Worm (Caenorhabditis elegans) whole organism, late embryonic: Measurements from ENCODE around the gene msp-32.
"Not testable (repeated sequence)": the region's sequence is repeated elsewhere in the genome, so short reads cannot be mapped to it uniquely, and the experiment has no call there.

Experiments used
- C08G9.2 ChIP-seq: sonication (generic microtip); optimal IDR thresholded peaks from 2 replicates; lab custom pipeline; 2016; ENCODE audit warnings: mild to moderate bottlenecking, missing genetic modification characterization, moderate library complexity, missing compliant biosample characterization
- C38D4.7 ChIP-seq: fragments of 200-800 bp; sonication (Bioruptor generic); optimal IDR thresholded peaks from 2 replicates; lab custom pipeline; 2018; ENCODE audit warnings: mild to moderate bottlenecking, missing genetic modification characterization, moderate library complexity, missing compliant biosample characterization
- F13H6.1 ChIP-seq: sonication (generic microtip); optimal IDR thresholded peaks from 2 replicates; lab custom pipeline; 2016; ENCODE audit warnings: missing genetic modification characterization, missing compliant biosample characterization
- K02D7.2 ChIP-seq: sonication (generic microtip); optimal IDR thresholded peaks from 2 replicates; lab custom pipeline; 2017; ENCODE audit warnings: mild to moderate bottlenecking, missing genetic modification characterization, missing compliant biosample characterization
- K09A11.1 ChIP-seq: sonication (generic microtip); optimal IDR thresholded peaks from 2 replicates; lab custom pipeline; 2017; ENCODE audit warnings: antibody characterized with exemption, mild to moderate bottlenecking, missing genetic modification characterization, missing compliant biosample characterization; ENCODE audit not compliant: insufficient read depth
- T23F11.4 ChIP-seq: fragments of 200-800 bp; sonication (Bioruptor generic); optimal IDR thresholded peaks from 2 replicates; lab custom pipeline; 2018; ENCODE audit warnings: mild to moderate bottlenecking, missing genetic modification characterization, missing compliant biosample characterization
- Y22D7AL.16 ChIP-seq: sonication (generic microtip); optimal IDR thresholded peaks from 2 replicates; lab custom pipeline; 2016; ENCODE audit warnings: missing genetic modification characterization, missing compliant biosample characterization
- ahr-1 ChIP-seq: sonication (generic microtip); optimal IDR thresholded peaks from 2 replicates; lab custom pipeline; 2016; ENCODE audit warnings: missing genetic modification characterization, missing compliant biosample characterization
- ama-1 ChIP-seq: fragments of 150-350 bp; optimal IDR thresholded peaks from 2 replicates; lab custom pipeline; 2014
- ceh-14 ChIP-seq: sonication (generic microtip); optimal IDR thresholded peaks from 2 replicates; lab custom pipeline; 2016; ENCODE audit warnings: missing genotype, missing genetic modification characterization, missing compliant biosample characterization
- ceh-18 ChIP-seq: sonication (generic microtip); optimal IDR thresholded peaks from 2 replicates; lab custom pipeline; 2016; ENCODE audit warnings: missing genetic modification characterization, missing compliant biosample characterization
- ceh-19 ChIP-seq: fragments of 200-800 bp; sonication (Bioruptor generic); optimal IDR thresholded peaks from 2 replicates; lab custom pipeline; 2018; ENCODE audit warnings: mild to moderate bottlenecking, missing genetic modification characterization, missing compliant biosample characterization
- ceh-2 ChIP-seq: sonication (generic microtip); optimal IDR thresholded peaks from 2 replicates; lab custom pipeline; 2016; ENCODE audit warnings: missing genotype, missing genetic modification characterization, missing compliant biosample characterization
- ceh-30 ChIP-seq: fragments of 150-350 bp; optimal IDR thresholded peaks from 2 replicates; lab custom pipeline; 2014; ENCODE audit warnings: missing biosample characterization, missing genetic modification characterization
- ceh-31 ChIP-seq: sonication (generic microtip); optimal IDR thresholded peaks from 2 replicates; lab custom pipeline; 2016; ENCODE audit warnings: missing genetic modification characterization, missing compliant biosample characterization
- ceh-34 ChIP-seq: sonication (generic microtip); optimal IDR thresholded peaks from 2 replicates; lab custom pipeline; 2016; ENCODE audit warnings: mild to moderate bottlenecking, missing genetic modification characterization, missing compliant biosample characterization
- ceh-48 ChIP-seq: sonication (generic microtip); optimal IDR thresholded peaks from 2 replicates; lab custom pipeline; 2016; ENCODE audit warnings: missing genetic modification characterization, inconsistent platforms, missing compliant biosample characterization
- ceh-6 ChIP-seq: fragments of 200-800 bp; sonication (Bioruptor generic); optimal IDR thresholded peaks from 2 replicates; lab custom pipeline; 2018; ENCODE audit warnings: mild to moderate bottlenecking, missing genetic modification characterization, missing compliant biosample characterization
- dmd-4 ChIP-seq: sonication (generic microtip); optimal IDR thresholded peaks from 2 replicates; lab custom pipeline; 2016; ENCODE audit warnings: borderline replicate concordance, missing genetic modification characterization, missing compliant biosample characterization
- dve-1 ChIP-seq: sonication (generic microtip); optimal IDR thresholded peaks from 2 replicates; lab custom pipeline; 2017; ENCODE audit warnings: antibody characterized with exemption, mild to moderate bottlenecking, missing genetic modification characterization, missing compliant biosample characterization
- elt-2 ChIP-seq: sonication (generic microtip); optimal IDR thresholded peaks from 2 replicates; lab custom pipeline; 2016; ENCODE audit warnings: missing genetic modification reagents, missing genetic modification characterization, missing compliant biosample characterization
- elt-4 ChIP-seq: sonication (generic microtip); optimal IDR thresholded peaks from 2 replicates; lab custom pipeline; 2016; ENCODE audit warnings: missing genetic modification characterization, missing compliant biosample characterization
- ets-4 ChIP-seq: sonication (generic microtip); optimal IDR thresholded peaks from 2 replicates; lab custom pipeline; 2016; ENCODE audit warnings: missing genetic modification characterization, missing compliant biosample characterization
- eyg-1 ChIP-seq: sonication (generic microtip); optimal IDR thresholded peaks from 2 replicates; lab custom pipeline; 2016; ENCODE audit warnings: missing genotype, missing genetic modification characterization, missing compliant biosample characterization
- fax-1 ChIP-seq: sonication (generic microtip); optimal IDR thresholded peaks from 2 replicates; lab custom pipeline; 2016; ENCODE audit warnings: missing genotype, missing genetic modification characterization, missing compliant biosample characterization
- fkh-10 ChIP-seq: fragments of 150-350 bp; optimal IDR thresholded peaks from 2 replicates; lab custom pipeline; 2014; ENCODE audit warnings: missing biosample characterization, missing genetic modification reagents, missing genetic modification characterization
- gmeb-2 ChIP-seq: sonication (generic microtip); optimal IDR thresholded peaks from 2 replicates; lab custom pipeline; 2016; ENCODE audit warnings: missing genetic modification characterization, inconsistent platforms, missing compliant biosample characterization
- hlh-13 ChIP-seq: fragments of 200-800 bp; sonication (Bioruptor generic); optimal IDR thresholded peaks from 2 replicates; lab custom pipeline; 2018; ENCODE audit warnings: mild to moderate bottlenecking, missing genetic modification characterization, missing compliant biosample characterization
- hlh-15 ChIP-seq: sonication (generic microtip); optimal IDR thresholded peaks from 2 replicates; lab custom pipeline; 2016; ENCODE audit warnings: missing genetic modification characterization, missing compliant biosample characterization
- hlh-30 ChIP-seq: sonication (generic microtip); optimal IDR thresholded peaks from 2 replicates; lab custom pipeline; 2017; ENCODE audit warnings: antibody characterized with exemption, missing genetic modification characterization, missing compliant biosample characterization; ENCODE audit not compliant: insufficient read depth
- hlh-6 ChIP-seq: sonication (generic microtip); optimal IDR thresholded peaks from 2 replicates; lab custom pipeline; 2016; ENCODE audit warnings: missing genotype, missing genetic modification characterization, missing compliant biosample characterization
- hlh-8 ChIP-seq: sonication (generic microtip); optimal IDR thresholded peaks from 2 replicates; lab custom pipeline; 2016; ENCODE audit warnings: missing genotype, missing genetic modification characterization, missing compliant biosample characterization
- lim-6 ChIP-seq: sonication (generic microtip); optimal IDR thresholded peaks from 2 replicates; lab custom pipeline; 2016; ENCODE audit warnings: missing genetic modification characterization, missing compliant biosample characterization
- lin-11 ChIP-seq: fragments of 200-800 bp; sonication (Bioruptor generic); optimal IDR thresholded peaks from 2 replicates; lab custom pipeline; 2018; ENCODE audit warnings: mild to moderate bottlenecking, missing genetic modification characterization, missing compliant biosample characterization
- nhr-232 ChIP-seq: sonication (generic microtip); optimal IDR thresholded peaks from 2 replicates; lab custom pipeline; 2016; ENCODE audit warnings: missing genetic modification characterization, missing compliant biosample characterization
- npax-4 ChIP-seq: sonication (generic microtip); optimal IDR thresholded peaks from 2 replicates; lab custom pipeline; 2016; ENCODE audit warnings: missing genetic modification characterization, missing compliant biosample characterization
- odd-2 ChIP-seq: sonication (generic microtip); optimal IDR thresholded peaks from 2 replicates; lab custom pipeline; 2017; ENCODE audit warnings: antibody characterized with exemption, mild to moderate bottlenecking, missing genetic modification characterization, missing compliant biosample characterization
- pag-3 ChIP-seq: sonication (generic microtip); optimal IDR thresholded peaks from 2 replicates; lab custom pipeline; 2016; ENCODE audit warnings: missing compliant biosample characterization, missing genetic modification characterization, borderline replicate concordance
- rnt-1 ChIP-seq: sonication (generic microtip); optimal IDR thresholded peaks from 2 replicates; lab custom pipeline; 2016; ENCODE audit warnings: missing genetic modification characterization, missing compliant biosample characterization
- sox-4 ChIP-seq: sonication (generic microtip); optimal IDR thresholded peaks from 2 replicates; lab custom pipeline; 2017; ENCODE audit warnings: mild to moderate bottlenecking, missing genetic modification characterization, inconsistent platforms, missing compliant biosample characterization
- tbx-2 ChIP-seq: sonication (generic microtip); optimal IDR thresholded peaks from 2 replicates; lab custom pipeline; 2016; ENCODE audit warnings: missing genetic modification characterization, missing compliant biosample characterization
- tbx-7 ChIP-seq: sonication (generic microtip); optimal IDR thresholded peaks from 2 replicates; lab custom pipeline; 2016; ENCODE audit warnings: missing genotype, missing genetic modification characterization, missing compliant biosample characterization
- ttx-3 ChIP-seq: sonication (generic microtip); optimal IDR thresholded peaks from 2 replicates; lab custom pipeline; 2016; ENCODE audit warnings: missing genetic modification reagents, missing genetic modification characterization, missing compliant biosample characterization
- unc-3 ChIP-seq, 2 experiments: fragments of 200-800 bp in 1 of 2; sonication (Bioruptor generic) in 1 of 2; sonication (generic microtip) in 1 of 2; conservative IDR thresholded peaks in 1 of 2; optimal IDR thresholded peaks in 1 of 2; 2 replicates each; pipeline versions ENCODE4 v1.3.6 to Lab custom; 2016 to 2022; ENCODE audit warnings: missing compliant biosample characterization in 2 of 2, missing genetic modification characterization in 2 of 2, missing genetic modification reagents in 1 of 2
- unc-42 ChIP-seq: sonication (generic microtip); optimal IDR thresholded peaks from 2 replicates; lab custom pipeline; 2016; ENCODE audit warnings: missing genotype, missing genetic modification characterization, missing compliant biosample characterization
- unc-86 ChIP-seq: sonication (generic microtip); optimal IDR thresholded peaks from 2 replicates; lab custom pipeline; 2016; ENCODE audit warnings: missing genetic modification characterization, missing compliant biosample characterization
- ztf-16 ChIP-seq: sonication (generic microtip); optimal IDR thresholded peaks from 2 replicates; lab custom pipeline; 2017; ENCODE audit warnings: missing genetic modification characterization, missing compliant biosample characterization

msp-32 gene

DNA sequence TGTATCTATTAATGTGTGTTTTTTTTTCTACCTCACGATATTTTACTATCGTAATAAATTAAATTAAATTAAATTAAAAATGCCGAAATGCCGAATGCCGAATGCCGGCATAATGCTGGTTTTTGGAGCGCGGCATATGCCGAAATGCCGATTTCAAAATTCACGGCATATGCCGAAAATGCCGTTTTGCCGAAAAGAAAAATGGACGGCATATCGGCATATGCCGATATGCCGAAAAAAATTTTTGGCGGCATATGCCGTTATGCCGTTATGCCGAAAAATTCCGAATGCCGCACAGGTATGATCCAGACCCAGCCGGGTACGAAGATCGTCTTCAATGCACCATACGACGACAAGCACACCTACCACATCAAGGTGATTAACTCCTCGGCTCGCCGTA, at the start of gene msp-32:
msp-32 (plus strand) TSS at position 301 of the 400 bp plus-strand sequence.
- not testable (repeated sequence) for TF ChIP-seq ama-1 (lab: Kevin White, UChicago); gmeb-2 (tag; lab: Kevin White, UChicago); lin-11 (tag; lab: Kevin White, UChicago)
- TF ChIP-seq, all 69 proteins: peak for 0; not testable (repeated sequence) for 69

DNA sequence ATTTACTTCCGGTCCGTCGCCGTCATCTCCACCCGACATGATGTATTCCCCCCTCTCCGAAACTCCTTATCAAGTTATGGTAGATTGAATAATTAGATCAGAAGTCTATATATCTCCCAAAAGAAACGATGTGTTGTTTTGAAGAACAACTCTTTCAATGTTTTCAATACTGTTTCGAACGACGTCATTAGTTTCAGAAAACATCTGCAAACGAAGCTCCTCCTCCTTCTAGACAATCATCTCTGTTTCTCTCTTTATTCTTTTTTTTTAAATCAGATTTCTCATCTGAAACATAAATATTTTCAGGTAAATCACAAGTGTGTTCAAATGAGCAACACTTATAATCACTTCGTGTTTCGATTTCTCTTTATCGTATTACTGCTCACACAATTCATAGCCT, 48.7 kb upstream of the msp-32 start, which contains the start of gene T23B7.3:
T23B7.3 (plus strand) TSS at position 301 of the 400 bp plus-strand sequence.
- TF ChIP-seq Y22D7AL.16 (tag; lab: Kevin White, UChicago) = no peak
- no peak for TF ChIP-seq tbx-7
- TF ChIP-seq elt-2 (tag; lab: Kevin White, UChicago) = no peak
- TF ChIP-seq nhr-232 (tag; lab: Kevin White, UChicago) = no peak
- TF ChIP-seq hlh-15 = no peak
- no peak for TF ChIP-seq rnt-1
- no peak for TF ChIP-seq hlh-13
- TF ChIP-seq fkh-10 (GFP tag; lab: Kevin White, UChicago) = no peak
- TF ChIP-seq ahr-1 = no peak
- TF ChIP-seq F13H6.1 (tag; lab: Kevin White, UChicago) = no peak
- TF ChIP-seq, all 69 proteins: peak for 0

DNA sequence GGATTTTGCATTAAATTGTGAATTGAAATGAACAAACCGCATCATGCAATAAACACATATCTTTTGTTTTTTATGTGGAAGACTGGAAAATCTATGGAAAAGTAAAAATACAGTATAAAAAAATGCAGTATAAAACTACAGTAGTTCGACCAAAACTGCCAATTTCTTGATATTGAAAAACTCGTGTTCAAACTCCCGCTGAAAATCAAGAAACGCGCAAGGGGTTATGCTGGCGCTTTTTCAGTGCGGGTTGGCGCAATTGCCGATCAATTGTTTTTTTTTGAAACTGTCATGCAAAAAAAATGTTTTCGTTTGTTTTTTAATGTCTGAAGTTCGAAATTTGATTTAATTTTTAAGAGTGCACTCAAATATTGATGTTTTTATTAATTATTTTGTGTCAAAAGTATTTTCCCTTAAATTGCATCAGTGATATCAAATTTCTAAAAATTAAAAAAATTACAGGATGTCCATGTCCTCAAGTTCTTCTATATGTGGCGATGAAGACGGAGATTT, 47.0 kb upstream of the msp-32 start, which contains the start of gene dnj-9:
dnj-9 (plus strand) TSS at position 463 of the 513 bp plus-strand sequence.
- TF ChIP-seq hlh-6 = peak; percentile 14
- TF ChIP-seq ceh-31 = peak; percentile 60
- TF ChIP-seq Y22D7AL.16 (tag; lab: Kevin White, UChicago) = peak; percentile 33
- no peak for TF ChIP-seq odd-2 (tag; lab: Kevin White, UChicago)
- peak; percentile 68 for TF ChIP-seq unc-86 (tag; lab: Kevin White, UChicago)
- peak; percentile 30 for TF ChIP-seq ttx-3 (tag; lab: Kevin White, UChicago)
- TF ChIP-seq hlh-13 = no peak
- TF ChIP-seq C38D4.7 = peak; percentile 24
- peak; percentile 43 for TF ChIP-seq ceh-6 (GFP tag; lab: Kevin White, UChicago)
- peak; percentile 6 for TF ChIP-seq ets-4 (tag; lab: Kevin White, UChicago)
- no peak for TF ChIP-seq elt-4
- peak; percentile 70 for TF ChIP-seq tbx-2 (tag; lab: Kevin White, UChicago)
- TF ChIP-seq eyg-1 = no peak
- TF ChIP-seq gmeb-2 (tag; lab: Kevin White, UChicago) = peak; percentile 19
- peak; percentile 5 for TF ChIP-seq lim-6 (tag; lab: Kevin White, UChicago)
- peak; percentile 1 for TF ChIP-seq fax-1 (tag; lab: Kevin White, UChicago)
- peak; percentile 57 for TF ChIP-seq lin-11 (tag; lab: Kevin White, UChicago)
- peak; percentile 46 for TF ChIP-seq dve-1 (tag; lab: Kevin White, UChicago)
- peak; percentile 83 for TF ChIP-seq ceh-34 (tag; lab: Kevin White, UChicago)
- TF ChIP-seq K09A11.1 (tag; lab: Kevin White, UChicago) = peak; percentile 28
- TF ChIP-seq nhr-232 (tag; lab: Kevin White, UChicago) = peak; percentile 6
- no peak for TF ChIP-seq ahr-1
- TF ChIP-seq K02D7.2 = no peak
- TF ChIP-seq npax-4 = peak; percentile 35
- peak; percentile 45 for TF ChIP-seq C08G9.2 (tag; lab: Kevin White, UChicago)
- TF ChIP-seq pag-3 = no peak
- TF ChIP-seq unc-42 = peak; percentile 76
- TF ChIP-seq ceh-14 = peak; percentile 72
- TF ChIP-seq ceh-48 = peak; percentile 30
- TF ChIP-seq ceh-18 = peak; percentile 60
- peak; percentile 56 for TF ChIP-seq sox-4 (tag; lab: Kevin White, UChicago)
- peak; percentile 73 for TF ChIP-seq ceh-30 (tag; lab: Kevin White, UChicago)
- TF ChIP-seq ceh-2 (tag; lab: Kevin White, UChicago) = peak; percentile 29
- TF ChIP-seq unc-3 (GFP tag; conservative IDR thresholded peaks at IDR 0.05; lab: Robert Waterston, UW) = 0 out of 2 replicates have a peak, but pooled peaks have one; percentile 22
- TF ChIP-seq unc-3 (tag; optimal IDR thresholded peaks at IDR 0.05; lab: Kevin White, UChicago) = peak; percentile 27
- no peak for TF ChIP-seq ceh-19 (GFP tag; lab: Kevin White, UChicago)
- TF ChIP-seq T23F11.4 (GFP tag; lab: Kevin White, UChicago) = peak; percentile 40
- TF ChIP-seq dmd-4 (tag; lab: Kevin White, UChicago) = no peak
- peak; percentile 11 for TF ChIP-seq hlh-8 (tag; lab: Kevin White, UChicago)
- TF ChIP-seq rnt-1 = peak; percentile 38
- peak; percentile 32 for TF ChIP-seq ztf-16 (tag; lab: Kevin White, UChicago)
- TF ChIP-seq hlh-30 (tag; lab: Kevin White, UChicago) = peak; percentile 64
